Worm (Caenorhabditis elegans): ENCODE results near the gene Y45G12C.1.
"Not testable (repeated sequence)": the region's sequence is repeated elsewhere in the genome, so short reads cannot be mapped to it uniquely, and the experiment has no call there.

Gene Y45G12C.1

DNA sequence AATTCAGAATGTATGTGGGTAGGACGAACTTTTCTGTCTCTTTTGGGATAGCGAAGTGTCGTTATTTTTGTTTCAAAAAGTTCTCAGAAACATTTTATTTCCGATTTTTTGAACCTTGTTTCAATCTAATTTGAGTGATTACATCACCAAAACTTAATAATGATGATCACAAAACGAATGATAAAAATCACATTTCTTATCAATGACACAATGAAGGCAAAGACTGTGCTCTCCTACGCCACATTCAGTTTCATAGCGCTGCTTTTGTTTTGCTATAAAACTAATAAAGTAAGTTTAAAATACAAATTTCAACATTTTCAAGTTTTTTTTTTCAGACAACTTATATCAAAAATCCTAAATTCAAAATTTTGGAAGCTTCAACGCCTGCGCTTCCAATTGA, at the start of gene Y45G12C.1:
Gene Y45G12C.1 (plus strand): TSS at position 159 of the 400 bp plus-strand sequence.
- TF ChIP-seq unc-62 (GFP tag; optimal IDR thresholded peaks at IDR 0.05): no peak

DNA sequence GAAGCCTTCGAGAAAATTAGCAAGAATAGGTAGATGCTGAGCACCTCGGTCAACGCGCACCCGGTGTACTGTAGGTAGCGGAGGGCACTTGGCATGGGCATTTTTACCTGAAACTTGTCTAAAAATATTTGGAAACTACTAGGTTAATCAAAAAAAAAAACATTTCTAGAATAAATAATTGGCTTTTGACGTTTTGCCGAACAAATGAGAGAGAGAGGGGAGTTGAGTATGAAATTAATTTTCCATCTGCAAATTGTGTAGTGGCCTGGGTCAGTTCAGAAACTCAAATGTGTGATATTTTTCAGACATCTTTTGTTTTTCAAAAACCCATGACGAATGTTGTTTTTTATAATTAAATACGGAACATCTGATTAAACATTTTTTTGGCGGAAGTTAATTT, 29.2 kb upstream of the Y45G12C.1 start, which contains the start of gene Y45G12C.10:
Gene Y45G12C.10 (minus strand): TSS at position 101 of the 400 bp plus-strand sequence.
- TF ChIP-seq unc-62 (GFP tag; optimal IDR thresholded peaks at IDR 0.05): not testable (repeated sequence)

DNA sequence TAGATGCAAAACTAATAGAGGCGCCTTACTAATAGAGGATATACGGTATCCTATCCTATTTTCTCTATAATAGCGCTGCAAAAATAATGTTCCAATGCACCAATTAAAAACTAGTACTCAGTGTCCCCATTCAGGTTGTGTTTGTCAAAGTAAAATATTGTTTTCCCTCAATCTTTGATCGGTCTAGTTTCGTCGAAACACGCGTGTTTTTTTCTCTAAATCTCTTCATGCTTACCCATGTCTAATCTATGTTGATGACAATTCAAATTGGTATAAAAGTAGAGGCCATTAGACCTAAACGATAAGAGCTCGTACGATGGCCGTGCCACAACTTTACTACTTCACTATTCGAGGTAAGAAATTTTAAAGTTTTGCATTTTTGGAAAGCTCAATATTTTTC, 4.1 kb upstream of the Y45G12C.1 start, which contains the start of gene gst-10:
Gene gst-10 (plus strand): TSS at position 301 of the 400 bp plus-strand sequence.
- not testable (repeated sequence) for TF ChIP-seq unc-62 (GFP tag; optimal IDR thresholded peaks at IDR 0.05)

DNA sequence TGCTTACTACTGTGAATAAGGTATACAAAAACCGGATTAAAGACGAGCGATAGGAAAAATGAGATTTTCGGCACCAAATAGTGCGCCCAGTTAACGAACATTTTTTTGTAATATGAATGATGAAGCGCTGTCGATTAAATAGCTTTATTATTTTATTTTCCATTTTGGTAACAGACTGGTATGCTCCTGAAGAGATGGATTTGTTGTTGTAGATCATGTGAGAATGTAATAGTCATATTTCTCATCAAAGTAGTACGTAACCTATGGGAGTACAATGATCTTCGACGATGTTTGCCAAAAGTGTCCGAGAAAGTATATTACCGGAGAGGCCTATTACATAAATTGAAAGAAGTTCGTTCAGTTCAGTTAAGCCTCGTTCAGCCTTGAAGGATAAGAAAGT, 5.2 kb downstream of the Y45G12C.1 start, which contains the start of gene srj-19:
Gene srj-19 (minus strand): TSS at position 101 of the 400 bp plus-strand sequence.
- TF ChIP-seq unc-62 (GFP tag; optimal IDR thresholded peaks at IDR 0.05): no peak

DNA sequence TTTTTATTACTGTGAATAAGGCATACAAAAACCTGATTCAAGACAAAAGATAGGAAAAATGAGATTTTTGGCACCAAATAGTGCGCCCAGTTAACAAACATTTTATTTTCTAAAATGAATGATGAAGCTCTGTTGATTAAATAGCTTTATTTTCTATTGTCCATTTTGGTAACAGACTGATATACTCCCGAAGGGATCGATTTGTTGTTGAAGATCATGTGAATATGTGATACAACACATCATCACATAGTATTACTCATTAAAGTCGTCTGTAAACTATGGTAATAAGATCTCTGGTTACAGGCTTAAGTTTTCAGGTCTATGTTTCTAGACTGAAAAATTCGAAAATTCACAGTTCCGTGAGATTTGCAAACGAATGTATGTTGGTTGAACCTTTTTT, 7.6 kb downstream of the Y45G12C.1 start, which contains the start of gene srj-20:
Gene srj-20 (minus strand): TSS at position 101 of the 400 bp plus-strand sequence.
- TF ChIP-seq unc-62 (GFP tag; optimal IDR thresholded peaks at IDR 0.05): no peak

DNA sequence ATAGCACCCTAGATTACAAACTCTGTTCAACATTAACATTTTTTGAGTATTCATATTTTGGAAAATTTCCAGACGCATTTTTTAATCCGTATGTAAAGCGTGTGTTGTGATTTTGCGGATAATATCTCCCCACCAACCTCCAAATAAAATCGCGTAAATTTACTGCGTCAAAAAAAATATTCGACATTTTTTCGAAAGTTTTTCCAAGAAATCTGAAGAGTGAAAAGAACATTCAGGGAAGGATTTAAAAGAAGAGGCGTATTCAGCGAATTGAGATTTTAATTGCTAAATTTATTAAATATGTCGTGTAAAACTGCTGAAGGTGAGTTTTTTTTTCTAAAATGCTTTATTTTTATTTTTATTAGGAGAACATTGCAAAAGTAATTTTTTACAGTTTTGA, 8.4 kb downstream of the Y45G12C.1 start, which contains the start of gene nhr-290:
Gene nhr-290 (plus strand): TSS at position 301 of the 400 bp plus-strand sequence.
- no peak for TF ChIP-seq unc-62 (GFP tag; optimal IDR thresholded peaks at IDR 0.05)

DNA sequence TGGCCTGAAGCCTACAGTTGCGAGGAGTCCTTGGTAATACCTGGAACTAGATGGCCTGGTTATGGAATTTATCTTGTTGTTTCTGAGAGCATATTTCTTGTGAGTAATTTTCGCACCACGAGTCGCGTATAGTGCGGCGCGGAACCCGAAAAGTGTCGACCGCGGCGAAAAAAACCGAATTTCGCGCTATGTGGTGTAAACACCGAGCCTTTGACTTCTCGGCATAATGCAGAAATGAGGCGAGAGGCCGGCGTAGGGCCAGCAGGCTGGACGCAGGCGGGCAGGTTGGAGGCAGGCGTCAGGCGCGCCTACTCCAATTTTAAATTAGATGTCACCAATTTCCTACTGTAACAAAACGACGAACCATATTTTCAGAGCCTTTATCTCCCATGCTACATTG, 10.2 kb downstream of the Y45G12C.1 start:
- TF ChIP-seq unc-62 (GFP tag; optimal IDR thresholded peaks at IDR 0.05): no peak

DNA sequence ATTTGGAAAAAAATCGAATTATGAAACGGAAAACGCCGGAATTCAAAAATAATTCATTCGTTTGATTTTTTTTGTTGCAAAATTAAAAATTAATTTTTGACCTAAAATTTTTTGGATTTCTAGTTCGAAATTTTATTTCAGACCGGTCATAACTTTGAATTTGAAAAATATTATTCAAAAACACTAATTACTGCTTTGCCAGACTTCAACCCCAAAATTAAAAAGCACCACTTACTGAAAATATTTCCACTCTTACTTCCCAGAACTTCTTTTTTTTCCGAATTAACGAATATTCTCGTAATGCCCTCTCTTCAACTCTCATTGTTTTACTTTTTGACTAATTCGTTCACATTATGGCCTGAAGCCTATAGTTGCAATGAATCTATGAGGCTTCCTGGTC, 12.1 kb downstream of the Y45G12C.1 start, which contains the start of gene srt-4:
Gene srt-4 (plus strand): TSS at position 301 of the 400 bp plus-strand sequence.
- no peak for TF ChIP-seq unc-62 (GFP tag; optimal IDR thresholded peaks at IDR 0.05)

DNA sequence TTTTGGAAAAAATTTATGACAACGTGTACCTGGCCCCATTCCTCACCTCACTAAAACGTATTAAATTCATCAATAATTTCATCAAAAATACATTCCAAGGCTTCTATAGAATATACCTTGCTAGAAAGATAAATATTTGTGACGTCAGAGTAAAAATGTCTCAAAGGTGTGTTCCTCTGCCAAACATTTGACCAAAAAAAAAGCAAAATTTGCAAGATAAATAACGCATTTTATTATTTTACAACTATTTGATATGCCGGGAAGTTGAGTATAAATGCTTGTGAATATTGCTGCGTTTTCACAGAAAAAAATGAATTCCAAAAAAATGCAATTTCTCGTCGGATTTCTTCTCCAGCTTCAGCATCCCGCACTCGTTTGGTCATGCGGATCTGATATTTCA, 15.1 kb downstream of the Y45G12C.1 start, which contains the start of gene C29G2.3:
Gene C29G2.3 (plus strand): TSS at position 301 of the 400 bp plus-strand sequence.
- no peak for TF ChIP-seq unc-62 (GFP tag; optimal IDR thresholded peaks at IDR 0.05)

DNA sequence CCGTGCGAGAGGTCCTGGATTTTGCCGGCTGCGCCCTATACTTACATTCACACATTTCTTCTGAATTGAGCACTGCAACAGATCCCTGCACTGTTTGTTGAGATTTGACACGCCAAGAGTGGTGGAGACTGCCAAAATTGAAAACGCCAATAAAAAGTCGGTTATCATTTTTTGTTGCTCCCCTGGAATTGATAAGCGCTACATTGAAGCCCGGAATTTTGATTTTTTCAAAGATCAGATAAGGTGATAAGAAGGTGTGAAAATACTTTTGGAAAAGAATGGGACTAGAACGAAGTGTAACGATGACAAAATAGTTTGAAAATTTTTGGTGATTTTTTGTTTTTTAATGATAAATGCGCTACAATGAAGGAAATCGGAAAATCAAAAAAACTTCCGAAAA, 20.2 kb downstream of the Y45G12C.1 start, which contains the start of gene C29G2.6:
Gene C29G2.6 (minus strand): TSS at position 182 of the 400 bp plus-strand sequence.
- TF ChIP-seq unc-62 (GFP tag; optimal IDR thresholded peaks at IDR 0.05): no peak

DNA sequence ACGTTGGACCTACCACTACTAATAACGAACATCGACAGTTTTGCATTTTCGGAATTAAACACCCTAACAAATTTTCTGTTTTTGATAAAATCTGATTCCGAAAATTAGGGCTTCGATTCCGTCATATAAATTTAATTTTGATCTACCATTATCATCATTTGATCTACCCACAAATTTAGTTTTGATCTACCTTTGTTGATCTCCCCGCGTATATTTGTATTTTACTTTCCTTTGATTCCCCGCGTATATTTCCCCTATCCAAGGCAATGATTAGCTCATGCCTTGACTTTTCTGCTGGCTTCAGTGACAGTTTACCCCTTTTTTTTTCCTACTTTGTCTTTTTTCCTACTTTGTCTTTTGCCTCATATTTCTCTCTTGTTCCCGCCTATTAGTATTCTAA, 24.4 kb downstream of the Y45G12C.1 start:
- TF ChIP-seq unc-62 (GFP tag; optimal IDR thresholded peaks at IDR 0.05): no peak

DNA sequence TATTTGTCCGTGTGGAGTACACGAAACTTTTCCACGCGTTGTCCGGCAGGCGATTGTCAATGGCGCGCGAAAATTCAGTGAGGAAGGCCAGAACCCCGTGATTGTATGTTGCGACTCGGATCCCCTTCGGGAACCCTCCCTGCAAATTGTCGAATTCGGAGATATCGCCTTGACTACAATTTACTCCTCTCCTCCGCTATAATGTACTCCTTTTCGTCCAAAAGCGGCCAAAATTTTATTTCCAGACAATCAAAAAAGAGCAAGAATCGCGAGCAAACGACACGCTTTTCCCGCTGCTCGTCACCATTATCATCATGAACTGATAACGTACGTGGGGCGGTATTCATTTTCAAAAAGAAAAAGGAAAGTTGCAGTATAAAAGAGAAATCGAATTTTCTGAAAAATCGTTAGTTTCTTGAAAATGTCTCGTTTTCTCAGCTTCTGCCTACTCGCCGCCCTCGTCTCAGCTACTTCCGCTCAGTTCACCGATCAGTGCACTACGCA, 26.7 kb downstream of the Y45G12C.1 start, which contains the start of gene irg-3:
Gene irg-3 (plus strand): TSS at position 419 of the 504 bp plus-strand sequence.
- no peak for TF ChIP-seq unc-62 (GFP tag; optimal IDR thresholded peaks at IDR 0.05)

DNA sequence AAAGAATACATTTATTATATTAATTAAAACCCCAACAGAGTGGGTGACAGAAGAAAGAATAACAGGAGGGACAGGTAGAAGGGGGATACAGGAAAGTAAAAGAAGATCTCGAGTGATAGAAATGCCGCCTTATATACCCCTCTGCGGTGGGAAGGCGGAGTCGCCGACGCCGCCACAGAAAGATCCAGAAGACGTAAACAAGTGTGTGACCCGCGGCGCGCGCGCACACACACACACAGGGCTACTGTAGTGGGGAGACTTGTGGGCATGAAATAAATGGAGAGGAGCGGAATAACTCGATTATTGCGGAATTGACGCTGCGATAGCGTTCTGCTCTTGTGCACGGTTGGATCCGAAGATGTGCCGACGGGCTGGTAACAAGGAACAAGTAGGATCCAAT, 30.2 kb downstream of the Y45G12C.1 start:
- no peak for TF ChIP-seq unc-62 (GFP tag; optimal IDR thresholded peaks at IDR 0.05)

DNA sequence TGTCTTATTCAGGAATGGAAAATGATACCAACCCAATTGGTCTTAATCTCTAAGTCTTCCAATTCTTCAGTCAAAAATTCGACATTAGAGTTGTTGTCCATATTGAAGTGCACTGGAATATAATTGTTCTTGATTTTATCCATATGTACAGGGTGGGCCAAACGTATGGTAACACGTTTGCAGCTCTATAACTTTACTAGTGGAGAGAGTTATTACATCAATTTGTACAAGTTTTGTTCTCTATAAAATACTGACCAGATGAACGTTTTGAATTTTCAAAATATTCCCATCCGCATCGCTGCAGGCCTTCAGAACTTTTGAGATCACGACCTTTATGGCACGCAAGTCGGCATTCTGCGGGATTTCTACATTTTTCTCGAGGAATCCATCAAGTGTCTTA, 33.3 kb downstream of the Y45G12C.1 start, which contains the start of gene F53E10.5:
Gene F53E10.5 (minus strand): TSS at position 101 of the 400 bp plus-strand sequence.
- TF ChIP-seq unc-62 (GFP tag; optimal IDR thresholded peaks at IDR 0.05): not testable (repeated sequence)

DNA sequence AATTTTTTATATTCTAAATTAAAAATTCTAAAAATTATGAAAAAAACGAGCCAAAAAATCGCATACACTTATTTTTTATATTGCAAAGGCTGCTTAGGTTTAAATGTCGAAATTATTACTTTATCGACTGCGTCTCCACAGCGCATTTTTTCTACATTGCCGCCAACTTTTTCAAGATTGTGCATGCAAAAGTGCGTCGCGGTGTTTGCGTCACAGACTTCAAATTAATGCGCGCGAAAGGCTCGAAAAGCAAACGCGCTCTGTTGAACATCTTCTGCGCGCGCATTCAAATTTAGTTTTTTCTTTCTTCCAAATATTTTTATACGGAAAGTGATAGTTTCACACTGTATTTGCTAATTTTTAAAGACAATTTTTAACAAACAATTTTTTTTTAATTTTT, 35.1 kb downstream of the Y45G12C.1 start:
- no peak for TF ChIP-seq unc-62 (GFP tag; optimal IDR thresholded peaks at IDR 0.05)

DNA sequence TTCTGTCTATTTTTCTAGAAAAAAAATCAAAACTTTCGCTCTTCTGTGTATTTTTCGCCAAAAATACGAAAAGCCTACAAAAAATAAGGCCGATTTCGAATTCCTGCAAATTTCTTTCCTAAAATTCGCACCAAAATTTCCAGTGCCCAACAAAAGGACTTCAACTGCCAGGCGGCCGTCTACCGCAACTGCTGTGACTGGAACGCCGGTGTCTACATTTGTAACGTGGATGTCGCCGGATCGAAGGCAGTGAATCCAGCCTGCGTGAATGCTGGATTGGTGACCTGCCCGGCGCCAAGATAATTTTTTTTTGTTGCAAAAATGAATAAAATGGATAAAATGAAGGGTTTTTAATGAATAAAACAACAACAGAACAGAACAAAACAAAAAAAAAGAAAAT, 36.3 kb downstream of the Y45G12C.1 start:
- TF ChIP-seq unc-62 (GFP tag; optimal IDR thresholded peaks at IDR 0.05): no peak

DNA sequence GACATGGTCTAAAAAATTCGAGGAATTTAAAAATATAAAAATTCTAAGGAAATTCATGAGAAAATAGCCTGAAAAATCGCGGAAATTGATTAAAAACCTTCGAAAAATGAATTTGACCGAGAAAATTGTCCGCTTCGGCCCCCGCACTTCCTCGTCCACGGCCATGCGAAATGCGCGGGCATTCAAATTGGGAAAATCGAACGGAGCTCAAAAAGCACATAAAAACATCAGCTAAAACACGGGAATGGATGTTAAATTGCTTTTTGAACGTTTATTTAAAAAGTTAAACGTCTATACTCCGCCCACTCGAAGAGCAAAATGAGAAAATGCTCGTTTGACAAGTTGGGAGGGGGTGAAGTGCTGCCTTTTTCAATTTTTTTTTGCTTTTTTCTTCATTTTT, 37.6 kb downstream of the Y45G12C.1 start, which contains the start of gene F53E10.6:
Gene F53E10.6 (minus strand): TSS at position 8 of the 400 bp plus-strand sequence.
- no peak for TF ChIP-seq unc-62 (GFP tag; optimal IDR thresholded peaks at IDR 0.05)

All from whole organism, dauer.